Fruit fly (Drosophila melanogaster): Measurements from ENCODE around the gene CG14384.

Gene CG14384

DNA sequence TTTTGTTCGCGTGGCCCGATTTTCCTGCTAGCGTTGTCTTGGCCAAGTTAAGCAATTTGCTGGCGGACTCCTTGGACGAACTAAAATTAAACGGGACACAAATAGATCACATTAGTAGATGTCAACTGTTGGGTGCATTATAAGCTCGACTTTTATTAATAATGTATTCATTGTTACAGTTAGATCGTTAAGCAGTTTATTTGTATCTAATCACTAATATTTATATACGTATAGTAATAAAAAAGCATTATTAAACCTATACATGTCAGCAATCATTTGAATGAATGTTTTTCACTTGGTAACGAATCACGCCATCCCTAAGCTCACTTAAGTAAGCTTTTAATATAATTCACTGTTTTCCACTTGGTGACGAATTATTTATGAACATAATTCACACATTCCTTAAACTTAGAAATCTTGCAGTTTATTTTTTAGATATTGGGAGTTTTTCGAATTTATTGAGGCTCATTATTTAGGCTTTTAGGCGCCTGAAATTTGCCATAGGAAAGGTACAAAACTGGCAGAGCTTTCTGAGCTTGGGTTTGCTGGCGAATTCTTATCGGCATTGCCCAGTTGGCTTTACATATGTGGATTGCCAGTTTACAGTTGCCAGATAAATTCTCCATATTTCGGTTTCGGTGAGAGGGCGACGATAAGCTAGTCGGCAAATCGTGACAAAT, 10.0 kb upstream of the CG14384 start, which contains the start of the genes CG7381 and CG7091:
TSS of gene CG7381 (minus strand) at position 101 of the 680 bp plus-strand sequence.
TSS of gene CG7091 (plus strand) at position 630 of the 680 bp plus-strand sequence.
- TF ChIP-seq Eip78C (GFP tag) (peak; percentile 22), svp (GFP tag) (no peak)

dm6 chr3R:12975223-12975622, 7.7 kb upstream of the CG14384 start:
- TF ChIP-seq Smox (GFP tag; optimal IDR thresholded peaks at IDR 0.05), result no peak
- TF ChIP-seq CG34406 (GFP tag; optimal IDR thresholded peaks at IDR 0.05), result no peak
- no peak for TF ChIP-seq Eip93F (GFP tag; optimal IDR thresholded peaks at IDR 0.05)
- no peak for TF ChIP-seq Sox14 (GFP tag; optimal IDR thresholded peaks at IDR 0.05)
- no peak for TF ChIP-seq spab (GFP tag; optimal IDR thresholded peaks at IDR 0.05)
- no peak for TF ChIP-seq Blimp-1 (GFP tag; optimal IDR thresholded peaks at IDR 0.05)
- TF ChIP-seq fd59A (GFP tag; optimal IDR thresholded peaks at IDR 0.05), result no peak
- TF ChIP-seq dsx (GFP tag; optimal IDR thresholded peaks at IDR 0.05; ENCODE audit: poor library complexity, severe bottlenecking), result no peak
- no peak for TF ChIP-seq esn (GFP tag; optimal IDR thresholded peaks at IDR 0.05)
- no peak for TF ChIP-seq Eip78C (GFP tag)
- TF ChIP-seq dac (GFP tag; optimal IDR thresholded peaks at IDR 0.05), result no peak
- TF ChIP-seq CG3032 (tag; optimal IDR thresholded peaks at IDR 0.05), result no peak
- TF ChIP-seq net (GFP tag; optimal IDR thresholded peaks at IDR 0.05), result no peak
- no peak for TF ChIP-seq CG16779 (tag; optimal IDR thresholded peaks at IDR 0.05)

DNA sequence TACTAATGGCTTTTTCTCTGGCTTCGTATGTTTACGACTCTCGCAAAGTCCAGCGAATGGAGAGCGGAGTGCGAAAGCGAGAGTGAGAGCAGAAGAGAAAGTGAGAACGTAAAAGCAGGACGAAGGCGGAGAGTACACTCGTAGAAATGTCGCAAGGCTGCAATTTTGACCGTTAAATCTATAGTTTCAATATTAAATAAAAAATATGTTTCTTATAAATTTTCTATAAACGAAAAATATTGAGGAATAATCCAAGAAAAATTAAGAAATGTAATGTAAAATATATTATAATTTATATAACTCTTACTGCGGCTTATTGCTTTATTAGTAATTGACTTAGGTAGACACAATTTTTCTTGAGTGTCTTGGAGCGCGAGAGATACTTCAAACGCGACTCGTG, 6.9 kb upstream of the CG14384 start:
- TF ChIP-seq lz (GFP tag; optimal IDR thresholded peaks at IDR 0.05) (peak; percentile 9), Met (GFP tag; optimal IDR thresholded peaks at IDR 0.05) (peak; percentile 19), CG8319 (GFP tag; optimal IDR thresholded peaks at IDR 0.05) (no peak), salr (GFP tag; optimal IDR thresholded peaks at IDR 0.05) (peak in 1 of 2 experiments; percentile 30), cyc (GFP tag; optimal IDR thresholded peaks at IDR 0.05) (no peak), CG10631 (GFP tag; optimal IDR thresholded peaks at IDR 0.05) (peak; percentile 53), CG9139 (GFP tag; optimal IDR thresholded peaks at IDR 0.05) (no peak), fd85E (GFP tag; optimal IDR thresholded peaks at IDR 0.05) (no peak), dac (GFP tag; optimal IDR thresholded peaks at IDR 0.05) (no peak), CG34406 (GFP tag; optimal IDR thresholded peaks at IDR 0.05) (peak; percentile 10), CG11762 (GFP tag; optimal IDR thresholded peaks at IDR 0.05; ENCODE audit: insufficient read depth) (no peak), spab (GFP tag; optimal IDR thresholded peaks at IDR 0.05) (no peak), Sox14 (GFP tag; optimal IDR thresholded peaks at IDR 0.05) (no peak), CG8119 (GFP tag; IDR thresholded peaks at IDR 0.05) (no peak), Smox (GFP tag; optimal IDR thresholded peaks at IDR 0.05) (no peak), Hr39 (GFP tag; optimal IDR thresholded peaks at IDR 0.05) (no peak), achi (GFP tag; optimal IDR thresholded peaks at IDR 0.05) (peak; percentile 35), CG6276 (GFP tag; optimal IDR thresholded peaks at IDR 0.05) (no peak), esn (GFP tag; optimal IDR thresholded peaks at IDR 0.05) (no peak), svp (GFP tag) (peak; percentile 64), Ets96B (tag; optimal IDR thresholded peaks at IDR 0.05) (no peak), CG3919 (GFP tag; optimal IDR thresholded peaks at IDR 0.05) (peak; percentile 55), CG6808 (GFP tag; optimal IDR thresholded peaks at IDR 0.05) (no peak), CG4318 (GFP tag; optimal IDR thresholded peaks at IDR 0.05) (no peak), acj6 (GFP tag; optimal IDR thresholded peaks at IDR 0.05) (peak; percentile 24), CG32006 (GFP tag; optimal IDR thresholded peaks at IDR 0.05) (peak; percentile 46), CG1621 (tag; optimal IDR thresholded peaks at IDR 0.05) (no peak), Sox15 (GFP tag; optimal IDR thresholded peaks at IDR 0.05) (no peak), Blimp-1 (GFP tag; optimal IDR thresholded peaks at IDR 0.05) (peak; percentile 89), net (GFP tag; optimal IDR thresholded peaks at IDR 0.05) (no peak), fkh (GFP tag; optimal IDR thresholded peaks at IDR 0.05) (no peak), Gug (GFP tag; IDR thresholded peaks at IDR 0.05) (no peak), vri (GFP tag; optimal IDR thresholded peaks at IDR 0.05) (no peak), eg (GFP tag; IDR thresholded peaks at IDR 0.05) (0 out of 3 replicates have a peak, but pooled peaks have one; percentile 23), CG7368 (GFP tag; optimal IDR thresholded peaks at IDR 0.05) (peak; percentile 17), Eip93F (GFP tag; optimal IDR thresholded peaks at IDR 0.05) (no peak), CG8632 (GFP tag; optimal IDR thresholded peaks at IDR 0.05) (peak; percentile 30), dsx (GFP tag; optimal IDR thresholded peaks at IDR 0.05; ENCODE audit: poor library complexity, severe bottlenecking) (no peak), CG15336 (GFP tag; IDR thresholded peaks at IDR 0.05) (no peak), Hr38 (GFP tag; optimal IDR thresholded peaks at IDR 0.05) (no peak), Sox102F (GFP tag; optimal IDR thresholded peaks at IDR 0.05) (peak; percentile 12)
